Fruit fly (Drosophila melanogaster) whole organism, embryonic: ENCODE results near the gene ATPsynC.
A peak's percentile ranks its signal among the peaks of the same experiment; 100 is the strongest.

Experiments
- CG10267 ChIP-seq: fragments of 200-800 bp; sonication (Bioruptor generic); optimal IDR thresholded peaks from 2 replicates; lab custom pipeline; 2018; ENCODE audit warnings: missing biosample characterization, mild to moderate bottlenecking, missing genetic modification characterization, moderate library complexity
- CG11456 ChIP-seq: fragments of 200-800 bp; sonication (Bioruptor generic); IDR thresholded peaks from 3 replicates; pipeline ENCODE4 v1.3.6; 2022; ENCODE audit warnings: missing biosample characterization, missing genetic modification characterization
- CG11504 ChIP-seq: fragments of 200-800 bp; sonication (Bioruptor generic); optimal IDR thresholded peaks from 3 replicates; lab custom pipeline; 2019; ENCODE audit warnings: missing biosample characterization, mild to moderate bottlenecking, missing genetic modification characterization, moderate library complexity
- CG12299 ChIP-seq: fragments of 200-800 bp; sonication (Bioruptor generic); optimal IDR thresholded peaks from 2 replicates; lab custom pipeline; 2018; ENCODE audit warnings: missing biosample characterization, mild to moderate bottlenecking, missing genetic modification characterization
- CG13894 ChIP-seq: fragments of 200-800 bp; sonication (Bioruptor generic); optimal IDR thresholded peaks from 3 replicates; lab custom pipeline; 2018; ENCODE audit warnings: missing biosample characterization, mild to moderate bottlenecking, missing genetic modification characterization, moderate library complexity
- CG14860 ChIP-seq: fragments of 200-800 bp; sonication (Bioruptor generic); IDR thresholded peaks from 3 replicates; pipeline ENCODE4 v1.3.6; 2022; ENCODE audit warnings: missing biosample characterization, missing genetic modification characterization; ENCODE audit not compliant: partially characterized antibody
- CG15269 ChIP-seq: fragments of 200-800 bp; sonication (Bioruptor generic); optimal IDR thresholded peaks from 2 replicates; lab custom pipeline; 2018; ENCODE audit warnings: missing biosample characterization, mild to moderate bottlenecking, missing genetic modification characterization, moderate library complexity
- CG15479 ChIP-seq: fragments of 200-800 bp; sonication (Bioruptor generic); optimal IDR thresholded peaks from 3 replicates; lab custom pipeline; 2019; ENCODE audit warnings: missing biosample characterization, mild to moderate bottlenecking, missing genetic modification characterization, moderate library complexity
- CG18011 ChIP-seq: fragments of 200-800 bp; sonication (Bioruptor generic); optimal IDR thresholded peaks from 2 replicates; lab custom pipeline; 2017; ENCODE audit warnings: missing biosample characterization, missing genetic modification characterization, mild to moderate bottlenecking, moderate library complexity, missing genotype
- CG18764 ChIP-seq: fragments of 200-800 bp; sonication (Bioruptor generic); optimal IDR thresholded peaks from 3 replicates; lab custom pipeline; 2016; ENCODE audit warnings: missing biosample characterization, missing genetic modification characterization
- CG2116 ChIP-seq: fragments of 200-800 bp; sonication (Bioruptor generic); optimal IDR thresholded peaks from 3 replicates; lab custom pipeline; 2018; ENCODE audit warnings: missing biosample characterization, mild to moderate bottlenecking, missing genetic modification characterization
- CG2120 ChIP-seq: fragments of 200-800 bp; sonication (Bioruptor generic); optimal IDR thresholded peaks from 3 replicates; lab custom pipeline; 2016; ENCODE audit warnings: missing biosample characterization, missing genetic modification characterization
- CG2129 ChIP-seq: fragments of 200-800 bp; sonication (Bioruptor generic); IDR thresholded peaks from 2 replicates; pipeline ENCODE4 v1.3.6; 2022; ENCODE audit warnings: missing biosample characterization, missing genetic modification characterization; ENCODE audit not compliant: partially characterized antibody
- CG2678 ChIP-seq: fragments of 200-800 bp; sonication (Bioruptor generic); optimal IDR thresholded peaks from 3 replicates; lab custom pipeline; 2019; ENCODE audit warnings: missing biosample characterization, mild to moderate bottlenecking, missing genetic modification characterization, moderate library complexity
- CG30403 ChIP-seq: fragments of 200-800 bp; sonication (Bioruptor generic); optimal IDR thresholded peaks from 3 replicates; lab custom pipeline; 2016; ENCODE audit warnings: missing biosample characterization, missing genetic modification characterization
- CG33213 ChIP-seq: fragments of 200-800 bp; sonication (Bioruptor generic); optimal IDR thresholded peaks from 3 replicates; lab custom pipeline; 2016; ENCODE audit warnings: missing biosample characterization, missing genetic modification characterization
- CG34224 ChIP-seq: fragments of 200-800 bp; sonication (Bioruptor generic); IDR thresholded peaks from 3 replicates; pipeline ENCODE4 v1.3.6; 2022; ENCODE audit warnings: missing biosample characterization, missing genetic modification characterization; ENCODE audit not compliant: partially characterized antibody
- CG42726 ChIP-seq: fragments of 200-800 bp; sonication (Bioruptor generic); IDR thresholded peaks from 2 replicates; pipeline ENCODE4 v1.3.6; 2022; ENCODE audit warnings: missing biosample characterization, missing genetic modification characterization; ENCODE audit not compliant: partially characterized antibody
- CG4328 ChIP-seq: fragments of 200-800 bp; sonication (Bioruptor generic); optimal IDR thresholded peaks from 3 replicates; lab custom pipeline; 2017; ENCODE audit warnings: missing biosample characterization, missing genetic modification reagents, missing genetic modification characterization
- CG4404 ChIP-seq: fragments of 200-800 bp; sonication (Bioruptor generic); IDR thresholded peaks from 2 replicates; pipeline ENCODE4 v1.3.6; 2022; ENCODE audit warnings: missing biosample characterization, missing genetic modification characterization
- CG8388 ChIP-seq: fragments of 200-800 bp; sonication (Bioruptor generic); optimal IDR thresholded peaks from 2 replicates; lab custom pipeline; 2019; ENCODE audit warnings: missing biosample characterization, mild to moderate bottlenecking, missing genetic modification characterization, moderate library complexity
- CG8944 ChIP-seq: fragments of 200-800 bp; sonication (Bioruptor generic); optimal IDR thresholded peaks from 3 replicates; lab custom pipeline; 2016; ENCODE audit warnings: missing biosample characterization, missing genetic modification characterization
- Camta ChIP-seq: fragments of 200-800 bp; sonication (Bioruptor generic); optimal IDR thresholded peaks from 2 replicates; lab custom pipeline; 2016; ENCODE audit warnings: missing biosample characterization, missing genetic modification characterization
- D19A ChIP-seq: fragments of 200-800 bp; optimal IDR thresholded peaks from 3 replicates; lab custom pipeline; 2019; ENCODE audit warnings: missing biosample characterization, mild to moderate bottlenecking, missing genetic modification characterization, moderate library complexity
- Drgx ChIP-seq: fragments of 200-800 bp; sonication (Bioruptor generic); IDR thresholded peaks from 2 replicates; pipeline ENCODE4 v1.3.6; 2022; ENCODE audit warnings: missing biosample characterization, missing genetic modification characterization
- H2.0 ChIP-seq: fragments of 200-800 bp; sonication (Bioruptor generic); IDR thresholded peaks from 2 replicates; pipeline ENCODE4 v1.3.6; 2022; ENCODE audit warnings: missing biosample characterization, missing genetic modification characterization
- Lpt ChIP-seq: fragments of >200 bp; optimal IDR thresholded peaks from 2 replicates; lab custom pipeline; 2018; ENCODE audit warnings: missing biosample characterization, missing genetic modification characterization
- MESR4 ChIP-seq: fragments of 200-800 bp; sonication (Bioruptor generic); optimal IDR thresholded peaks from 2 replicates; lab custom pipeline; 2018; ENCODE audit warnings: missing biosample characterization, mild to moderate bottlenecking, missing genetic modification characterization, moderate library complexity
- Med ChIP-seq: fragments of 200-800 bp; sonication (Bioruptor generic); peaks from one replicate; lab custom pipeline; 2016; ENCODE audit warnings: missing biosample characterization, missing genetic modification characterization, mild to moderate bottlenecking, inconsistent platforms, moderate library complexity
- NfI ChIP-seq: fragments of 200-800 bp; sonication (Bioruptor generic); optimal IDR thresholded peaks from 3 replicates; lab custom pipeline; 2018; ENCODE audit warnings: missing biosample characterization, mild to moderate bottlenecking, missing genetic modification characterization, moderate library complexity
- Optix ChIP-seq: fragments of 200-800 bp; sonication (Bioruptor generic); IDR thresholded peaks from 3 replicates; pipeline ENCODE4 v1.3.6; 2022; ENCODE audit warnings: missing biosample characterization, missing genetic modification characterization
- Ptx1 ChIP-seq: fragments of 200-800 bp; sonication (Bioruptor generic); IDR thresholded peaks from 2 replicates; pipeline ENCODE4 v1.3.6; 2022; ENCODE audit warnings: missing biosample characterization, missing genetic modification characterization
- Ravus ChIP-seq: fragments of 200-800 bp; sonication (Bioruptor generic); IDR thresholded peaks from 2 replicates; pipeline ENCODE4 v1.3.6; 2022; ENCODE audit warnings: missing biosample characterization, missing genetic modification characterization
- Sox102F ChIP-seq: fragments of 200-800 bp; sonication (Bioruptor generic); optimal IDR thresholded peaks from 2 replicates; lab custom pipeline; 2018; ENCODE audit warnings: missing biosample characterization, mild to moderate bottlenecking, missing genetic modification characterization, moderate library complexity
- ac ChIP-seq: fragments of 200-800 bp; sonication (Bioruptor generic); optimal IDR thresholded peaks from 3 replicates; lab custom pipeline; 2017; ENCODE audit warnings: missing biosample characterization, mild to moderate bottlenecking, missing genetic modification characterization
- amos ChIP-seq: fragments of 200-800 bp; sonication (Bioruptor generic); IDR thresholded peaks from 2 replicates; pipeline ENCODE4 v1.3.6; 2022; ENCODE audit warnings: missing biosample characterization, missing genetic modification characterization; ENCODE audit not compliant: partially characterized antibody
- bcd ChIP-seq: fragments of 200-800 bp; sonication (Bioruptor generic); optimal IDR thresholded peaks from 2 replicates; lab custom pipeline; 2017; ENCODE audit warnings: missing biosample characterization, mild to moderate bottlenecking, missing genetic modification characterization
- crp ChIP-seq, 2 experiments: fragments of 200-800 bp; sonication (Bioruptor generic); optimal IDR thresholded peaks; 2 replicates in 1 of 2; 3 replicates in 1 of 2; lab custom pipeline; 2017; ENCODE audit warnings: missing biosample characterization in 2 of 2, missing genetic modification characterization in 2 of 2, mild to moderate bottlenecking in 1 of 2, moderate library complexity in 1 of 2
- da ChIP-seq: fragments of 200-800 bp; sonication (Bioruptor generic); optimal IDR thresholded peaks from 2 replicates; lab custom pipeline; 2016; ENCODE audit warnings: missing biosample characterization, missing genetic modification characterization
- gt ChIP-seq: fragments of 200-800 bp; sonication (Bioruptor generic); IDR thresholded peaks from 2 replicates; pipeline ENCODE4 v1.3.6; 2022; ENCODE audit warnings: missing biosample characterization, missing genetic modification characterization
- hbn ChIP-seq: fragments of 200-800 bp; sonication (Bioruptor generic); IDR thresholded peaks from 2 replicates; pipeline ENCODE4 v1.3.6; 2022; ENCODE audit warnings: missing biosample characterization, missing genetic modification characterization; ENCODE audit not compliant: partially characterized antibody
- maf-S ChIP-seq: fragments of 200-800 bp; sonication (Bioruptor generic); optimal IDR thresholded peaks from 2 replicates; lab custom pipeline; 2016; ENCODE audit warnings: missing biosample characterization, missing genetic modification characterization
- mirr ChIP-seq: fragments of 200-800 bp; sonication (Bioruptor generic); optimal IDR thresholded peaks from 3 replicates; lab custom pipeline; 2018; ENCODE audit warnings: missing biosample characterization, mild to moderate bottlenecking, missing genetic modification characterization
- run ChIP-seq: fragments of 200-800 bp; sonication (Bioruptor generic); optimal IDR thresholded peaks from 3 replicates; lab custom pipeline; 2018; ENCODE audit warnings: missing biosample characterization, mild to moderate bottlenecking, missing genetic modification characterization
- sd ChIP-seq: fragments of 200-800 bp; sonication (Bioruptor generic); optimal IDR thresholded peaks from 3 replicates; lab custom pipeline; 2018; ENCODE audit warnings: missing biosample characterization, mild to moderate bottlenecking, missing genetic modification characterization, moderate library complexity
- sima ChIP-seq: fragments of 200-800 bp; sonication (Bioruptor generic); optimal IDR thresholded peaks from 2 replicates; lab custom pipeline; 2016; ENCODE audit warnings: missing biosample characterization, missing genetic modification characterization
- sqz ChIP-seq: fragments of 200-800 bp; sonication (Bioruptor generic); optimal IDR thresholded peaks from 3 replicates; lab custom pipeline; 2018; ENCODE audit warnings: missing biosample characterization, mild to moderate bottlenecking, missing genetic modification characterization
- tna ChIP-seq: fragments of 200-800 bp; sonication (Bioruptor generic); IDR thresholded peaks from 2 replicates; pipeline ENCODE4 v1.3.6; 2022; ENCODE audit warnings: missing biosample characterization, missing genetic modification characterization; ENCODE audit not compliant: partially characterized antibody
- trem ChIP-seq: fragments of 200-800 bp; optimal IDR thresholded peaks from 3 replicates; lab custom pipeline; 2019; ENCODE audit warnings: missing biosample characterization, mild to moderate bottlenecking, missing genetic modification characterization, moderate library complexity
- zfh1 ChIP-seq: fragments of 200-800 bp; sonication (Bioruptor generic); IDR thresholded peaks from 3 replicates; pipeline ENCODE4 v1.3.6; 2022; ENCODE audit warnings: missing biosample characterization, missing genetic modification characterization

The ATPsynC gene

dm6 chr3R:31251130-31251770 lies 31.8 kb upstream of the ATPsynC start (continued):
- TF ChIP-seq Ravus (GFP tag; lab: Robert Waterston, UW) (no peak), sqz (GFP tag; lab: Kevin White, UChicago) (no peak), H2.0 (GFP tag; lab: Robert Waterston, UW) (no peak), CG18011 (no peak), hbn (GFP tag; lab: Robert Waterston, UW) (no peak), CG30403 (no peak), CG2116 (GFP tag; lab: Kevin White, UChicago) (no peak), CG12299 (tag; lab: Kevin White, UChicago) (no peak), mirr (no peak), MESR4 (GFP tag; lab: Kevin White, UChicago) (no peak), CG8944 (GFP tag; lab: Kevin White, UChicago) (no peak), CG34224 (GFP tag; lab: Robert Waterston, UW) (no peak), CG10267 (tag; lab: Kevin White, UChicago) (no peak), zfh1 (no peak), CG13894 (tag; lab: Kevin White, UChicago) (no peak), CG8388 (peak; percentile 4), crp (GFP tag; optimal IDR thresholded peaks at IDR 0.05; lab: Kevin White, UChicago) (no peak), CG2129 (GFP tag; lab: Robert Waterston, UW) (no peak), CG4404 (no peak), CG33213 (no peak), bcd (GFP tag; lab: Kevin White, UChicago) (no peak), CG18764 (GFP tag; lab: Kevin White, UChicago) (no peak), sima (GFP tag; lab: Kevin White, UChicago) (no peak), CG4328 (GFP tag; lab: Kevin White, UChicago) (no peak), sd (no peak), Med (GFP tag; lab: Kevin White, UChicago) (no peak), NfI (GFP tag; lab: Kevin White, UChicago) (no peak), Lpt (GFP tag; lab: Kevin White, UChicago) (no peak), Drgx (peak; percentile 55), CG15269 (no peak), da (GFP tag; lab: Kevin White, UChicago) (no peak), CG42726 (GFP tag; lab: Robert Waterston, UW) (no peak), Sox102F (peak; percentile 49), CG2678 (tag; lab: Kevin White, UChicago) (peak; percentile 33), CG14860 (no peak), CG2120 (GFP tag; lab: Kevin White, UChicago) (no peak), CG15479 (no peak), run (tag; lab: Kevin White, UChicago) (no peak), ac (GFP tag; lab: Kevin White, UChicago) (no peak), Camta (GFP tag; lab: Kevin White, UChicago) (peak; percentile 8), amos (GFP tag; lab: Robert Waterston, UW) (no peak), trem (tag; lab: Kevin White, UChicago) (no peak), CG11504 (tag; lab: Kevin White, UChicago) (peak; percentile 6), gt (GFP tag; lab: Robert Waterston, UW) (no peak), D19A (tag; lab: Kevin White, UChicago) (no peak), Optix (no peak), maf-S (no peak), Ptx1 (GFP tag; lab: Robert Waterston, UW) (0 out of 2 replicates have a peak, but pooled peaks have one; percentile 20), tna (no peak), CG11456 (GFP tag; lab: Robert Waterston, UW) (no peak)
